Worm (Caenorhabditis elegans): ENCODE data around the gene nlp-32.
A peak's percentile ranks its signal among the peaks of the same experiment; 100 is the strongest.

Gene nlp-32

DNA sequence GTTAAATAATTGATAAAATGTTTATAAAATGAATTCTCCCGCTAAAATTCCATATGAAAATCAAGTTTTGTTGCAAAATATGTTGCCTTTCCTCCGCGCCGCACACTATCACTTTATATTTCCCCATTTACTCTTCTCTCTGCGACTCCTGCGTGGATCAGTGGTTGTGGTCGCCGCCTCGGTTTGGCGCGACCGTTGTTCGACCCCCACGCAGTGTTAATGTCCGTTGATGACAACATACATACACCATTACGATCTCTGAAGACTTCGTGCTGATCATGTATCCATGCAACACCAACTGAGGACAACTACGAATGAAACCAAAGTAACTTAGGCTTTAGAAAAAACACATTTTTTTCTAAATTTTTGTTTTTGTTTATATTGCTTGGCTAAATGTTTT, 16.2 kb upstream of the nlp-32 start:
- TF ChIP-seq R02D3.7 (tag; optimal IDR thresholded peaks at IDR 0.05) (peak; percentile 2), snpc-4 (tag; optimal IDR thresholded peaks at IDR 0.05) (peak; percentile 57), elt-2 (tag; optimal IDR thresholded peaks at IDR 0.05) (peak; percentile 63), pqm-1 (tag; optimal IDR thresholded peaks at IDR 0.05) (peak; percentile 47), skn-1 (tag; optimal IDR thresholded peaks at IDR 0.05) (peak; percentile 67), nhr-77 (tag; optimal IDR thresholded peaks at IDR 0.05) (peak; percentile 29), nhr-12 (tag; optimal IDR thresholded peaks at IDR 0.05) (no peak), tbx-2 (tag; optimal IDR thresholded peaks at IDR 0.05) (peak; percentile 80), ceh-82 (tag; optimal IDR thresholded peaks at IDR 0.05) (peak; percentile 9), eor-1 (tag; optimal IDR thresholded peaks at IDR 0.05) (no peak), ama-1 (optimal IDR thresholded peaks at IDR 0.05) (peak; percentile 17), pha-4 (tag; optimal IDR thresholded peaks at IDR 0.05) (peak; percentile 82), egl-27 (tag; optimal IDR thresholded peaks at IDR 0.05) (peak; percentile 24), elt-3 (tag; optimal IDR thresholded peaks at IDR 0.05) (peak in 1 of 3 experiments; percentile 58), nhr-23 (tag; optimal IDR thresholded peaks at IDR 0.05) (peak; percentile 72), nhr-28 (tag; optimal IDR thresholded peaks at IDR 0.05) (no peak), lin-15B (tag; optimal IDR thresholded peaks at IDR 0.05) (peak; percentile 23), jun-1 (tag; optimal IDR thresholded peaks at IDR 0.05) (no peak), hmg-11 (tag; optimal IDR thresholded peaks at IDR 0.05) (peak; percentile 93), nhr-25 (tag; optimal IDR thresholded peaks at IDR 0.05) (no peak), nhr-237 (tag; optimal IDR thresholded peaks at IDR 0.05) (no peak), egl-5 (tag; optimal IDR thresholded peaks at IDR 0.05) (peak; percentile 80), lin-39 (tag; optimal IDR thresholded peaks at IDR 0.05) (peak; percentile 95), ztf-11 (tag; optimal IDR thresholded peaks at IDR 0.05) (no peak), daf-12 (tag; optimal IDR thresholded peaks at IDR 0.05) (no peak), lsy-12 (tag; optimal IDR thresholded peaks at IDR 0.05) (peak; percentile 66), nfya-1 (tag; optimal IDR thresholded peaks at IDR 0.05; ENCODE audit: insufficient read depth) (no peak), zag-1 (tag; optimal IDR thresholded peaks at IDR 0.05) (no peak), nhr-43 (tag; optimal IDR thresholded peaks at IDR 0.05; ENCODE audit: poor library complexity, severe bottlenecking) (peak; percentile 89)

DNA sequence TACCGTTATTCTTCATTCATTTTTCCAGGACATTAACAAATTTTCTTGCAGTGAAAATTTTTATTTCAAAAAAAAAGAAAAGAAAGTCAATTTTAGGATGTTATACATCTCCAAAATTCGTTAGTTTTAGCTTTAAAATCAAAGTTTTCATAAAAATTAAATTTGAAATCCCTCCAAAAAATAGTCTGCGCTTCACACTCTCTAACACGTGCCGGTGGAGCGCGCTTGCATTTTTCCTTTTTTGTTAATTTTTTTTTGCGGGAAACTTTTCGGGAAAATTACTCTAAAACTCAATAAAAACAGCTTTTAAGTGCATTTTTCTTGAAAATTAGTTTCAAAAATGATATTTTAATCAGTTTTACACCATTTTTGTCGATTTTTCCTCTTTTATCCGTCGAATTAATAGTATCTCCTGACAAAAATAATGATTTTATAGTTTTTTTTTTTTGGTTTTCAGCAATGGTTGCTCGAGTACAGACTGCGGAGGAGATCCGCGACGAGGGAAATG, 4.8 kb upstream of the nlp-32 start, which contains the start of gene unc-45:
unc-45 (plus strand) TSS at position 458 of the 508 bp plus-strand sequence.
- TF ChIP-seq lin-15B (tag; optimal IDR thresholded peaks at IDR 0.05) (peak; percentile 48), nfya-1 (tag; optimal IDR thresholded peaks at IDR 0.05; ENCODE audit: insufficient read depth) (peak; percentile 67), pha-4 (tag; optimal IDR thresholded peaks at IDR 0.05) (peak; percentile 63), nhr-77 (tag; optimal IDR thresholded peaks at IDR 0.05) (no peak), nhr-23 (tag; optimal IDR thresholded peaks at IDR 0.05) (peak; percentile 24)

DNA sequence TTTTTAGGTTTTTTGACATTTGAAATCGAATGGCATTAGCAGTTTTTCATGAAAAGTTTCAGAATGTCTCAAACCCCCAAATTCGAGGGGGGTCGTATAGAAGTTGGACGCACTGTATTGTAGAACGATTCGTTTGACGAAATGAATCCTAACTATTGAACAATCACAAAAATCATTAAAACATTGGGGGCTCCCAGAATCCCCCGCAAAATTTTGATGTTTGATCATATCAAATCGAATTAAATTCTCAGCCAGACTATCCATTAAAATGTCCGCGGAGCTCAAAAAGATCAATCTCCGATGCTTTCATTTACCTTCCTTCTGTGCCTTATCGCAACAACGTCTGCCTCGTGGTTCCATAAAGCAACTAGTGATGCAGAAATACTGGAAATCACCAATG, 2.1 kb upstream of the nlp-32 start, which contains the start of gene F30H5.5:
F30H5.5 (plus strand) TSS at position 301 of the 400 bp plus-strand sequence.
- TF ChIP-seq lin-15B (tag; optimal IDR thresholded peaks at IDR 0.05) (no peak), mdl-1 (tag; optimal IDR thresholded peaks at IDR 0.05) (no peak), tbx-2 (tag; optimal IDR thresholded peaks at IDR 0.05) (no peak), mml-1 (tag; optimal IDR thresholded peaks at IDR 0.05) (no peak), unc-39 (tag; optimal IDR thresholded peaks at IDR 0.05) (no peak), pha-4 (tag; optimal IDR thresholded peaks at IDR 0.05) (no peak), nhr-76 (tag; optimal IDR thresholded peaks at IDR 0.05) (no peak), ceh-16 (tag; optimal IDR thresholded peaks at IDR 0.05) (no peak), ztf-4 (tag; optimal IDR thresholded peaks at IDR 0.05) (no peak), nhr-28 (tag; optimal IDR thresholded peaks at IDR 0.05) (no peak), nhr-237 (tag; optimal IDR thresholded peaks at IDR 0.05) (no peak), egl-5 (tag; optimal IDR thresholded peaks at IDR 0.05) (no peak), R02D3.7 (tag; optimal IDR thresholded peaks at IDR 0.05) (no peak), nhr-23 (tag; optimal IDR thresholded peaks at IDR 0.05) (no peak)

DNA sequence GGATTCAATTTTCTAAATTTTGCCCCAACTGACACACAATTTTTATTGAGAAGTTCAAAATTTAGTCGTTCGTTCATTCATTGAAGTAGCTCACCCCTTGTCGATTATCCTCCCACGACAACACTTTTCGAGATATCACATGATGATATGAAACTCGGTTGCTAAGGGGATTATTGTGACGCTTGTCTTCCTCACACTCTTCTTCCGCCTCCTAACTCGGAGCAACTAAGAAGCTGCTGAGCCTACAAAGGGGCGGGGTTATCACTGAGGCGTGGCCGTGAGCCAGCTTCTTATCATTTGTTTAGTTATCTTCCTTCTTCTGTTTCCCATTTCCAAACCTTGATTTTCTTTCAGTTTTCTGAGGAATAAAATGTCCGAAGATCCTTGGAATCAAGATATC, 2.8 kb downstream of the nlp-32 start, which contains the start of gene F10C5.3:
F10C5.3 (plus strand) TSS at position 313 of the 400 bp plus-strand sequence.
- TF ChIP-seq ZK546.5 (tag; optimal IDR thresholded peaks at IDR 0.05) (no peak), ceh-82 (tag; optimal IDR thresholded peaks at IDR 0.05) (no peak), nhr-25 (tag; optimal IDR thresholded peaks at IDR 0.05) (no peak), nhr-12 (tag; optimal IDR thresholded peaks at IDR 0.05) (no peak), nhr-11 (tag; optimal IDR thresholded peaks at IDR 0.05) (peak; percentile 8)
